Worm (Caenorhabditis elegans) whole organism, young adult: Measurements from ENCODE around the gene F13H10.1.

ENCODE experiments used
- Y79H2A.3 ChIP-seq: fragments of 200-800 bp; sonication (Bioruptor generic); conservative IDR thresholded peaks from 2 replicates; pipeline ENCODE4 v1.3.6; 2022; ENCODE audit warnings: missing genetic modification reagents, missing genetic modification characterization, missing compliant biosample characterization
- athp-1 ChIP-seq: sonication (generic microtip); optimal IDR thresholded peaks from 2 replicates; lab custom pipeline; 2017; ENCODE audit warnings: mild to moderate bottlenecking, missing genetic modification characterization, missing compliant biosample characterization
- efl-1 ChIP-seq: fragments of 150-350 bp; optimal IDR thresholded peaks from 2 replicates; lab custom pipeline; 2014; ENCODE audit warnings: missing biosample characterization, missing genetic modification reagents, missing genetic modification characterization
- lin-26 ChIP-seq: fragments of 200-800 bp; sonication (Bioruptor generic); IDR thresholded peaks from 2 replicates; pipeline ENCODE4 v1.3.6; 2022; ENCODE audit warnings: missing genetic modification reagents, missing genetic modification characterization, missing compliant biosample characterization
- madf-10 ChIP-seq: sonication (generic microtip); optimal IDR thresholded peaks from 2 replicates; lab custom pipeline; 2016; ENCODE audit warnings: mild to moderate bottlenecking, missing genetic modification characterization, missing compliant biosample characterization
- nfya-1 ChIP-seq: sonication (generic microtip); optimal IDR thresholded peaks from 2 replicates; lab custom pipeline; 2017; ENCODE audit warnings: antibody characterized with exemption, missing compliant biosample characterization, missing genetic modification characterization, borderline replicate concordance; ENCODE audit not compliant: insufficient read depth
- nhr-27 ChIP-seq: fragments of 200-800 bp; sonication (Bioruptor generic); optimal IDR thresholded peaks from 2 replicates; lab custom pipeline; 2018; ENCODE audit warnings: mild to moderate bottlenecking, missing genetic modification characterization, moderate library complexity, missing compliant biosample characterization
- sdz-38 ChIP-seq: sonication (generic microtip); optimal IDR thresholded peaks from 2 replicates; lab custom pipeline; 2016; ENCODE audit warnings: missing genotype, missing genetic modification characterization, missing compliant biosample characterization
- snpc-4 ChIP-seq, 5 experiments: fragments of 150-350 bp in 1 of 5; sonication (generic microtip) in 4 of 5; optimal IDR thresholded peaks; 2 replicates each; lab custom pipeline; 2014 to 2018; ENCODE audit warnings: missing genetic modification characterization in 5 of 5, missing biosample characterization in 3 of 5, antibody characterized with exemption in 2 of 5, mild to moderate bottlenecking in 2 of 5, missing compliant biosample characterization in 2 of 5, missing genotype in 2 of 5, moderate library complexity in 2 of 5, missing genetic modification reagents in 1 of 5
- unc-130 ChIP-seq: sonication (generic microtip); optimal IDR thresholded peaks from 2 replicates; lab custom pipeline; 2016; ENCODE audit warnings: missing genetic modification reagents, missing genetic modification characterization, missing compliant biosample characterization
- ztf-28 ChIP-seq: fragments of 200-800 bp; sonication (Bioruptor generic); IDR thresholded peaks from 2 replicates; pipeline ENCODE4 v1.3.6; 2022; ENCODE audit warnings: missing genetic modification reagents, missing genetic modification characterization, missing compliant biosample characterization

DNA sequence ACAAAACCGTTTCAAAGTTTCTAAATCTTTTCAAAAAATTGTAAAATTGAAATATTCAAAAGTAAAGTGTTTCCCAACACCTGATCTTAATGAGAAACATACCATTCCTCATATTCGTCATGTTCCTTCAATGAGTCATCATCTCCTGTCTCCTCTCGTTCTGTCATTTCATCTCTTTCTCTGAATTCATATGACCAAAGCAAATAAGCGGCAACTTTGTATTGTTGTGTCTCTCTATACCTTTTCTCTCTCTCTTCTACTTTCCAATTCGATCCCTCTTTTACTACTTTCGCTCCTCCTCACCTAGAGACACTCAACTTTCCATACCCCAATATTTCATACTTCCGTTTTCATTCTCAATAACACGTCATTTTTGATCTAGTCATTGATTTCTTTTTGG is 3.9 kb downstream of the F13H10.1 start:
- TF ChIP-seq ztf-28 (no peak), efl-1 (no peak), nhr-27 (tag; lab: Kevin White, UChicago) (no peak), Y79H2A.3 (no peak), madf-10 (tag; lab: Kevin White, UChicago) (no peak), lin-26 (GFP tag; lab: Robert Waterston, UW) (no peak), snpc-4 (GFP tag; optimal IDR thresholded peaks at IDR 0.05; lab: Kevin White, UChicago) (no peak), snpc-4 (tag; optimal IDR thresholded peaks at IDR 0.05; lab: Kevin White, UChicago) (no peak), athp-1 (tag; lab: Kevin White, UChicago) (no peak), unc-130 (GFP tag; lab: Kevin White, UChicago) (no peak), nfya-1 (tag; lab: Kevin White, UChicago) (no peak), sdz-38 (tag; lab: Kevin White, UChicago) (no peak)
